Fruit fly (Drosophila melanogaster): ENCODE measurements around the gene CG34178.

DNA sequence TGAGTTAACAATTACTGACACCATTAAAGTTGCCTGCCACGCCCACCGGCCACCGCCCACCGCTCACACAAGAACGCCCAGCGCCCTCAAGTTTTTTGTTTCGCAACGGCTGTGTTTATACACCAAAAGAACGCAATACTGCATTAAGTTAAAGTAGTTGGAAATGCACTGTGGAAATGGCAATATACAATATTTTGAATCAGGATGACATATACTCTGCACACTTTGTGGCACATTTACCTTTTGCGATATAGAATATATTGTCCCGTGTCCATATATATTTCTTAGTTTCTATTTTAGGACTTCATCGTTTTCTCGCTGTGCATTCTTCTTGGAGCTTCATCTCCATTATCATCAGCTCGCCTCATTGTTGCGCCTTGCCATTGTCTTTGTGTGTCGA is 17.6 kb upstream of the CG34178 start:
- TF ChIP-seq CG8478 (optimal IDR thresholded peaks at IDR 0.05) (no peak), CTCF (optimal IDR thresholded peaks at IDR 0.05) (no peak)
